Fruit fly (Drosophila melanogaster) whole organism: ENCODE results near the gene Fnta.

ENCODE experiments used
- CG8478 ChIP-seq: fragments of >200 bp; optimal IDR thresholded peaks from 2 replicates; lab custom pipeline; 2018; ENCODE audit warnings: inconsistent platforms
- pan ChIP-seq: fragments of >200 bp; optimal IDR thresholded peaks from 2 replicates; lab custom pipeline; 2017
- psq ChIP-seq: fragments of >200 bp; optimal IDR thresholded peaks from 2 replicates; lab custom pipeline; 2017

DNA sequence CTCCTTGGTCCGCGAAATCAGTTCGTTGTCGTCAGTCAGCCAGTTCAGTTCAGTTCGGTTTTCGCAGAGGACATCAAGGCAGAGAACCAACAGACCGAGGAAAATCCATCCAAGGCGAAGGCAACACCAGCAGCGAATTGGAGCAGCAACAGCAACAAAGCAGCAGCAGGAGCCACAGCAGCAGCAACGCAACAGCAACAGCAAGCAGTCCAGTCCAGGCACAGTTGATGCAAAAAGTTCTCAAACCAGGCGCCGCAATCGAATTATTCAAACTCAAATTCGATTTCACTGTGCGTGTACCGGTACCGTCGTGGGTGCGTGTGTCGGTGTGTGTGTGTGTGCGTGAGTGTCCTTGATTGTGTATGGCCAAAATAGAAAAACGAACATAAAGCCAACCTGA is 8.7 kb downstream of the Fnta start, which contains the start of gene CG15628:
- TF ChIP-seq CG8478 (lab: Kevin White, UChicago) (no peak), pan (lab: Kevin White, UChicago) (no peak), psq (no peak)
